Worm (Caenorhabditis elegans) whole organism, early embryonic: Measurements from ENCODE around the gene C36B7.1.

Experiments used
- B0310.2 ChIP-seq: sonication (generic microtip); optimal IDR thresholded peaks from 2 replicates; lab custom pipeline; 2016; ENCODE audit warnings: mild to moderate bottlenecking, missing genetic modification characterization, missing compliant biosample characterization
- F13C5.2 ChIP-seq: sonication (generic microtip); optimal IDR thresholded peaks from 2 replicates; lab custom pipeline; 2017; ENCODE audit warnings: mild to moderate bottlenecking, missing genetic modification characterization, inconsistent platforms, missing compliant biosample characterization
- aly-1 ChIP-seq: sonication (generic microtip); optimal IDR thresholded peaks from 2 replicates; lab custom pipeline; 2016; ENCODE audit warnings: missing genetic modification characterization, missing compliant biosample characterization
- ama-1 ChIP-seq: fragments of 150-350 bp; optimal IDR thresholded peaks from 2 replicates; lab custom pipeline; 2014
- ceh-13 ChIP-seq: fragments of 200-800 bp; sonication (Bioruptor generic); optimal IDR thresholded peaks from 2 replicates; lab custom pipeline; 2018; ENCODE audit warnings: mild to moderate bottlenecking, missing genetic modification characterization, missing compliant biosample characterization
- ets-7 ChIP-seq: sonication (generic microtip); optimal IDR thresholded peaks from 2 replicates; lab custom pipeline; 2016; ENCODE audit warnings: missing genotype, missing genetic modification characterization, missing compliant biosample characterization
- flt-1 ChIP-seq: fragments of 200-800 bp; sonication (Bioruptor generic); IDR thresholded peaks from 2 replicates; pipeline ENCODE4 v1.3.6; 2022; ENCODE audit warnings: missing genetic modification characterization, missing compliant biosample characterization
- hmbx-1 ChIP-seq: sonication (generic microtip); optimal IDR thresholded peaks from 2 replicates; lab custom pipeline; 2016; ENCODE audit warnings: mild to moderate bottlenecking, missing genetic modification characterization, missing compliant biosample characterization
- hmg-4 ChIP-seq: fragments of 200-800 bp; sonication (Bioruptor generic); optimal IDR thresholded peaks from 2 replicates; lab custom pipeline; 2018; ENCODE audit warnings: mild to moderate bottlenecking, missing genetic modification characterization, missing compliant biosample characterization
- pes-1 ChIP-seq: fragments of 200-800 bp; sonication (Bioruptor generic); IDR thresholded peaks from 2 replicates; pipeline ENCODE4 v1.3.6; 2022; ENCODE audit warnings: missing genetic modification reagents, missing genetic modification characterization, missing compliant biosample characterization
- sea-1 ChIP-seq: fragments of 200-800 bp; sonication (Bioruptor generic); conservative IDR thresholded peaks from 2 replicates; pipeline ENCODE4 v1.3.6; 2022; ENCODE audit warnings: missing genetic modification characterization, missing compliant biosample characterization
- tbx-11 ChIP-seq: fragments of 200-800 bp; sonication (Bioruptor generic); IDR thresholded peaks from 2 replicates; pipeline ENCODE4 v1.3.6; 2022; ENCODE audit warnings: missing genetic modification characterization, missing compliant biosample characterization
- tra-4 ChIP-seq: sonication (generic microtip); optimal IDR thresholded peaks from 2 replicates; lab custom pipeline; 2017; ENCODE audit warnings: missing genetic modification characterization, missing compliant biosample characterization

DNA sequence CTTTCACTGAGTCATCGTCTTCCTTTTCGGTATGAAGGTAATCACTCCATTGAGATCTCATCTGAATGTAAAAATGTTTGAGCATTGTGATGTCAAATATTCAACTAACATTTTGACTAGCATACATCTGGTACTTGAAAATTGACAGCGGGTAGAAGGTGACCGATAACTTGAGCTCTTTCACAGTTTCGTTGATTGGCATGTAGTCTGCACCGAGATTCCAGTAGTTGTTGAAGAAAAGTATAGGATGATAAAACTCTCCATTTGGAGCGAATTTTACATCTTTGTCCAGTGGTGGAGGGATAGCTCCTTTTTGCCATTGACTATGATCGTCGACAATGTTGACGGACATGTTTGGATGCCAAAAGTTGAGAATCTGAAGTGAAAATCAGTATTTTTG is 13.6 kb upstream of the C36B7.1 start:
- TF ChIP-seq ama-1 (no peak), aly-1 (tag; lab: Kevin White, UChicago) (no peak), sea-1 (GFP tag; lab: Robert Waterston, UW) (no peak), hmg-4 (no peak), B0310.2 (no peak), ets-7 (tag; lab: Kevin White, UChicago) (no peak), F13C5.2 (tag; lab: Kevin White, UChicago) (no peak), flt-1 (GFP tag; lab: Robert Waterston, UW) (no peak), hmbx-1 (no peak), ceh-13 (GFP tag; lab: Kevin White, UChicago) (no peak), tra-4 (tag; lab: Kevin White, UChicago) (no peak), tbx-11 (GFP tag; lab: Robert Waterston, UW) (no peak), pes-1 (GFP tag; lab: Robert Waterston, UW) (no peak)
